Fruit fly (Drosophila melanogaster) whole organism, embryonic: Measurements from ENCODE around the gene Upf2.

Experiments
- Atf3 ChIP-seq: fragments of 200-800 bp; sonication (Bioruptor generic); optimal IDR thresholded peaks from 3 replicates; lab custom pipeline; 2016; ENCODE audit warnings: missing biosample characterization, missing genetic modification characterization
- CG10462 ChIP-seq: fragments of 200-800 bp; sonication (Bioruptor generic); optimal IDR thresholded peaks from 2 replicates; lab custom pipeline; 2016; ENCODE audit warnings: missing biosample characterization, missing genetic modification characterization
- CG11247 ChIP-seq: fragments of 200-800 bp; sonication (Bioruptor generic); IDR thresholded peaks from 2 replicates; pipeline ENCODE4 v1.3.6; 2022; ENCODE audit warnings: missing biosample characterization, missing genetic modification characterization
- CG13624 ChIP-seq: fragments of 200-800 bp; sonication (Bioruptor generic); optimal IDR thresholded peaks from 2 replicates; lab custom pipeline; 2016; ENCODE audit warnings: missing biosample characterization, missing genetic modification characterization
- CG14014 ChIP-seq: fragments of 200-800 bp; sonication (Bioruptor generic); IDR thresholded peaks from 2 replicates; pipeline ENCODE4 v1.3.6; 2022; ENCODE audit warnings: missing biosample characterization, missing genetic modification characterization
- CG15011 ChIP-seq: fragments of 200-800 bp; sonication (Bioruptor generic); optimal IDR thresholded peaks from 3 replicates; lab custom pipeline; 2018; ENCODE audit warnings: missing biosample characterization, mild to moderate bottlenecking, missing genetic modification characterization
- CG15269 ChIP-seq: fragments of 200-800 bp; sonication (Bioruptor generic); optimal IDR thresholded peaks from 2 replicates; lab custom pipeline; 2018; ENCODE audit warnings: missing biosample characterization, mild to moderate bottlenecking, missing genetic modification characterization, moderate library complexity
- CG16813 ChIP-seq: fragments of 200-800 bp; sonication (Bioruptor generic); IDR thresholded peaks from 3 replicates; pipeline ENCODE4 v1.3.6; 2022; ENCODE audit warnings: missing biosample characterization, missing genetic modification characterization; ENCODE audit not compliant: partially characterized antibody
- CG17612 ChIP-seq: fragments of 200-800 bp; sonication (Bioruptor generic); IDR thresholded peaks from 2 replicates; pipeline ENCODE4 v1.3.6; 2022; ENCODE audit warnings: missing biosample characterization, missing genetic modification characterization
- CG1792 ChIP-seq: fragments of 200-800 bp; sonication (Bioruptor generic); optimal IDR thresholded peaks from 2 replicates; lab custom pipeline; 2016; ENCODE audit warnings: missing biosample characterization, missing genetic modification characterization
- CG18476 ChIP-seq: fragments of 200-800 bp; sonication (Bioruptor generic); optimal IDR thresholded peaks from 2 replicates; lab custom pipeline; 2016; ENCODE audit warnings: missing biosample characterization, mild to moderate bottlenecking, missing genetic modification characterization
- CG18619 ChIP-seq: fragments of 200-800 bp; sonication (Bioruptor generic); optimal IDR thresholded peaks from 3 replicates; lab custom pipeline; 2017; ENCODE audit warnings: missing biosample characterization, mild to moderate bottlenecking, missing genetic modification characterization
- CG2712 ChIP-seq: fragments of 200-800 bp; optimal IDR thresholded peaks from 3 replicates; lab custom pipeline; 2019; ENCODE audit warnings: missing biosample characterization, mild to moderate bottlenecking, missing genetic modification characterization, moderate library complexity
- CG30020 ChIP-seq: fragments of 200-800 bp; optimal IDR thresholded peaks from 2 replicates; lab custom pipeline; 2019; ENCODE audit warnings: missing biosample characterization, mild to moderate bottlenecking, missing genetic modification characterization, moderate library complexity
- CG3065 ChIP-seq: fragments of 200-800 bp; sonication (Bioruptor generic); optimal IDR thresholded peaks from 2 replicates; lab custom pipeline; 2016; ENCODE audit warnings: missing biosample characterization, missing genetic modification characterization
- CG3163 ChIP-seq: fragments of 200-800 bp; sonication (Bioruptor generic); optimal IDR thresholded peaks from 3 replicates; lab custom pipeline; 2016; ENCODE audit warnings: missing biosample characterization, missing genetic modification characterization
- CG34376 ChIP-seq: fragments of 200-800 bp; sonication (Bioruptor generic); optimal IDR thresholded peaks from 2 replicates; lab custom pipeline; 2018; ENCODE audit warnings: missing biosample characterization, mild to moderate bottlenecking, missing genetic modification characterization
- CG4707 ChIP-seq: fragments of 200-800 bp; sonication (Bioruptor generic); optimal IDR thresholded peaks from 2 replicates; lab custom pipeline; 2018; ENCODE audit warnings: missing biosample characterization, mild to moderate bottlenecking, missing genetic modification characterization, moderate library complexity
- CG4730 ChIP-seq: fragments of 200-800 bp; sonication (Bioruptor generic); IDR thresholded peaks from 2 replicates; pipeline ENCODE4 v1.3.6; 2022; ENCODE audit warnings: missing biosample characterization, missing genetic modification characterization
- CG6654 ChIP-seq: fragments of 200-800 bp; sonication (Bioruptor generic); optimal IDR thresholded peaks from 2 replicates; lab custom pipeline; 2017; ENCODE audit warnings: missing biosample characterization, mild to moderate bottlenecking, missing genetic modification characterization
- CG7357 ChIP-seq: fragments of 200-800 bp; sonication (Bioruptor generic); IDR thresholded peaks from 3 replicates; pipeline ENCODE4 v1.3.6; 2022; ENCODE audit warnings: missing biosample characterization, missing genetic modification characterization
- CG7556 ChIP-seq: fragments of 200-800 bp; sonication (Bioruptor generic); optimal IDR thresholded peaks from 2 replicates; lab custom pipeline; 2017; ENCODE audit warnings: missing biosample characterization, mild to moderate bottlenecking, missing genetic modification characterization
- CG8478 ChIP-seq: fragments of >200 bp; optimal IDR thresholded peaks from 2 replicates; lab custom pipeline; 2018
- CG8765 ChIP-seq: fragments of 200-800 bp; sonication (Bioruptor generic); IDR thresholded peaks from 2 replicates; pipeline ENCODE4 v1.3.6; 2022; ENCODE audit warnings: missing biosample characterization, missing genetic modification characterization
- CG9817 ChIP-seq: fragments of 200-800 bp; sonication (Bioruptor generic); optimal IDR thresholded peaks from 2 replicates; lab custom pipeline; 2018; ENCODE audit warnings: missing biosample characterization, mild to moderate bottlenecking, missing genetic modification characterization, moderate library complexity
- Hsf ChIP-seq: fragments of 200-800 bp; sonication (Bioruptor generic); optimal IDR thresholded peaks from 3 replicates; lab custom pipeline; 2016; ENCODE audit warnings: missing biosample characterization, missing genetic modification characterization
- Lhr ChIP-seq: fragments of 200-800 bp; sonication (Bioruptor generic); optimal IDR thresholded peaks from 3 replicates; lab custom pipeline; 2017; ENCODE audit warnings: mild to moderate bottlenecking, missing biosample characterization, missing genetic modification reagents, missing genetic modification characterization
- Meics ChIP-seq: fragments of 200-800 bp; sonication (Bioruptor generic); optimal IDR thresholded peaks from 2 replicates; lab custom pipeline; 2017; ENCODE audit warnings: missing biosample characterization, mild to moderate bottlenecking, missing genetic modification characterization
- NC2α ChIP-seq: fragments of 200-800 bp; sonication (Bioruptor generic); optimal IDR thresholded peaks from 2 replicates; lab custom pipeline; 2016; ENCODE audit warnings: missing biosample characterization, missing genetic modification characterization
- Neu2 ChIP-seq: fragments of 200-800 bp; sonication (Bioruptor generic); optimal IDR thresholded peaks from 3 replicates; lab custom pipeline; 2016; ENCODE audit warnings: missing biosample characterization, missing genetic modification characterization, borderline replicate concordance
- Taf1 ChIP-seq: fragments of 200-800 bp; sonication (Bioruptor generic); IDR thresholded peaks from 2 replicates; pipeline ENCODE4 v1.3.6; 2022; ENCODE audit warnings: missing biosample characterization, missing genetic modification characterization
- aop ChIP-seq: fragments of 200-800 bp; sonication (Bioruptor generic); IDR thresholded peaks from 2 replicates; pipeline ENCODE4 v1.3.6; 2022; ENCODE audit warnings: missing biosample characterization, missing genetic modification characterization
- ara ChIP-seq: fragments of 200-800 bp; sonication (Bioruptor generic); IDR thresholded peaks from 2 replicates; pipeline ENCODE4 v1.3.6; 2022; ENCODE audit warnings: missing biosample characterization, missing genetic modification characterization
- bbx ChIP-seq: fragments of 200-800 bp; sonication (Bioruptor generic); IDR thresholded peaks from 2 replicates; pipeline ENCODE4 v1.3.6; 2022; ENCODE audit warnings: missing biosample characterization, missing genetic modification characterization; ENCODE audit not compliant: partially characterized antibody
- br ChIP-seq: fragments of >200 bp; optimal IDR thresholded peaks from 2 replicates; lab custom pipeline; 2017
- bsh ChIP-seq, 2 experiments: fragments of 200-800 bp; sonication (Bioruptor generic); optimal IDR thresholded peaks; 2 replicates each; lab custom pipeline; 2017 to 2018; ENCODE audit warnings: mild to moderate bottlenecking in 2 of 2, missing biosample characterization in 2 of 2, missing genetic modification characterization in 2 of 2, moderate library complexity in 1 of 2
- btn ChIP-seq: fragments of 200-800 bp; sonication (Bioruptor generic); optimal IDR thresholded peaks from 2 replicates; lab custom pipeline; 2016; ENCODE audit warnings: missing biosample characterization, missing genetic modification characterization
- cas ChIP-seq: fragments of 200-800 bp; sonication (Bioruptor generic); IDR thresholded peaks from 2 replicates; pipeline ENCODE4 v1.3.6; 2022; ENCODE audit warnings: missing biosample characterization, missing genetic modification characterization
- chif ChIP-seq, 2 experiments: fragments of 200-800 bp; sonication (Bioruptor generic); optimal IDR thresholded peaks; 3 replicates each; lab custom pipeline; 2016; ENCODE audit warnings: missing biosample characterization in 2 of 2, missing genetic modification characterization in 2 of 2
- dmrt11E ChIP-seq: fragments of 200-800 bp; sonication (Bioruptor generic); optimal IDR thresholded peaks from 3 replicates; lab custom pipeline; 2018; ENCODE audit warnings: missing biosample characterization, mild to moderate bottlenecking, missing genetic modification characterization, moderate library complexity
- en ChIP-seq: fragments of 200-800 bp; sonication (Bioruptor generic); optimal IDR thresholded peaks from 2 replicates; lab custom pipeline; 2016; ENCODE audit warnings: missing biosample characterization, missing genetic modification characterization
- org-1 ChIP-seq: fragments of 200-800 bp; sonication (Bioruptor generic); optimal IDR thresholded peaks from 2 replicates; lab custom pipeline; 2017; ENCODE audit warnings: missing biosample characterization, missing genetic modification characterization
- pho ChIP-seq: fragments of 200-800 bp; sonication (Bioruptor generic); optimal IDR thresholded peaks from 2 replicates; lab custom pipeline; 2016; ENCODE audit warnings: missing biosample characterization, missing genetic modification characterization
- prd ChIP-seq, 3 experiments: fragments of >200 bp in 2 of 3; fragments of 200-800 bp in 1 of 3; sonication (Bioruptor generic) in 1 of 3; optimal IDR thresholded peaks in 2 of 3; IDR thresholded peaks in 1 of 3; 2 replicates in 2 of 3; 3 replicates in 1 of 3; pipeline versions ENCODE4 v1.3.6 to Lab custom; 2017 to 2022; ENCODE audit warnings: missing biosample characterization in 1 of 3, missing genetic modification characterization in 1 of 3
- sima ChIP-seq: fragments of 200-800 bp; sonication (Bioruptor generic); optimal IDR thresholded peaks from 2 replicates; lab custom pipeline; 2016; ENCODE audit warnings: missing biosample characterization, missing genetic modification characterization
- stwl ChIP-seq: fragments of 200-800 bp; sonication (Bioruptor generic); optimal IDR thresholded peaks from 3 replicates; lab custom pipeline; 2018; ENCODE audit warnings: missing biosample characterization, mild to moderate bottlenecking, missing genetic modification characterization, moderate library complexity
- tll ChIP-seq, 2 experiments: fragments of 200-800 bp in 1 of 2; fragments of >200 bp in 1 of 2; sonication (Bioruptor generic) in 1 of 2; optimal IDR thresholded peaks; 2 replicates each; lab custom pipeline; 2017 to 2019; ENCODE audit warnings: missing biosample characterization in 2 of 2, missing genetic modification characterization in 2 of 2, mild to moderate bottlenecking in 1 of 2, moderate library complexity in 1 of 2
- unc-4 ChIP-seq: fragments of 200-800 bp; sonication (Bioruptor generic); IDR thresholded peaks from 2 replicates; pipeline ENCODE4 v1.3.6; 2022; ENCODE audit warnings: missing biosample characterization, missing genetic modification characterization; ENCODE audit not compliant: partially characterized antibody
- yki ChIP-seq: fragments of >200 bp; optimal IDR thresholded peaks from 3 replicates; lab custom pipeline; 2018
- zfh2 ChIP-seq: fragments of 200-800 bp; sonication (Bioruptor generic); optimal IDR thresholded peaks from 2 replicates; lab custom pipeline; 2016; ENCODE audit warnings: missing biosample characterization, missing genetic modification characterization

Upf2 gene

DNA sequence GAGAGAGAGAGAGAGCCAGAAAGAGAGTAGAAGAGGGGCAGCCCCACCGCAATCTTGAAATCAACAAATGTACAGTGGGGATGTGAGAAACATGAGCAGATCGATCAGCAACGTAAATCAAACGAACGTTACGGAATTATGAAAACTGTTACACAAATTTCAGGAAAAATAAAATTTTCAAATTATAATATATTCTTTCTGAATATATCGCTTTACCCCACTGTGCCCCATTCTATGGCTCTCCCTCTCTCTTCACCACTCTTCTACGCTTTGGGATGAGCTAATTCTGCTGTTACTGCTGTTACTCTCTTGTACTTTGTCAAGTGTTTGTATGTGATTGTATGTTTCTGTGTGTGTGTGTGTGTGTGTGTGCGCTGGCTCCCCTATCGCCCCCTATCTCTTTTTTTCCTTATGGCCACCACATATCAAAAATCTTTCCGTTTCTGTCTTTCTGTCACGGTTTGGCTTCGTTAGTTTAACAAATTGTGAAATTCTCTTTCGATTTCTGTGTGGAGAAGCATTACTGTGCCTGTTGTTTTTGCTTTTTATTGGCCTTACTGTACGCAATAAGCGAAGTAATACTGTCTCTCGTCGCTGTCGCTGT is 15.9 kb upstream of the Upf2 start (continued):
- no peak; the same call in 1 of the 2 replicates for TF ChIP-seq bbx (GFP tag; lab: Robert Waterston, UW)
- peak; percentile 88 to 90 for TF ChIP-seq chif (GFP tag; optimal IDR thresholded peaks at IDR 0.05; lab: Kevin White, UChicago)
- TF ChIP-seq CG18476 (GFP tag; lab: Kevin White, UChicago), result peak; percentile 94
- TF ChIP-seq CG3163 (GFP tag; lab: Kevin White, UChicago), result peak; percentile 65
- peak; percentile 97 for TF ChIP-seq CG2712 (tag; lab: Kevin White, UChicago)
- TF ChIP-seq CG6654 (GFP tag; lab: Kevin White, UChicago), result peak; percentile 89
- peak; percentile 97 for TF ChIP-seq CG15269
- TF ChIP-seq CG4730, result peak; percentile 97
- TF ChIP-seq bsh (GFP tag; optimal IDR thresholded peaks at IDR 0.05; lab: Kevin White, UChicago), result peak; percentile 91 to 97
- peak; percentile 25 for TF ChIP-seq stwl (tag; lab: Kevin White, UChicago)
- peak; percentile 84 for TF ChIP-seq btn
- TF ChIP-seq zfh2 (GFP tag; lab: Kevin White, UChicago), result peak; percentile 87
- peak; percentile 94 for TF ChIP-seq CG15011
- TF ChIP-seq org-1 (GFP tag; lab: Kevin White, UChicago), result peak; percentile 94
- TF ChIP-seq ara (GFP tag; lab: Robert Waterston, UW), result peak; percentile 98
- TF ChIP-seq Lhr (GFP tag; lab: Kevin White, UChicago), result peak; percentile 78
- no peak for TF ChIP-seq CG8478 (lab: Kevin White, UChicago)
- peak; percentile 93 for TF ChIP-seq CG10462
- peak; percentile 95 for TF ChIP-seq cas (GFP tag; lab: Robert Waterston, UW)
- TF ChIP-seq CG9817 (tag; lab: Kevin White, UChicago), result peak; percentile 90
- peak; percentile 5 for TF ChIP-seq yki (lab: Kevin White, UChicago)
- TF ChIP-seq Taf1 (GFP tag; lab: Robert Waterston, UW), result peak; percentile 98
- peak; percentile 80 for TF ChIP-seq CG13624 (GFP tag; lab: Kevin White, UChicago)
- TF ChIP-seq CG3065 (GFP tag; lab: Kevin White, UChicago), result peak; percentile 87
- peak; percentile 65 for TF ChIP-seq NC2α (GFP tag; lab: Kevin White, UChicago)
- peak; percentile 98 for TF ChIP-seq CG4707
- peak; percentile 83 for TF ChIP-seq CG1792 (GFP tag; lab: Kevin White, UChicago)
- peak; percentile 98 for TF ChIP-seq CG14014 (GFP tag; lab: Robert Waterston, UW)
- no peak for TF ChIP-seq tll (GFP tag; optimal IDR thresholded peaks at IDR 0.05; lab: Kevin White, UChicago)
- peak; percentile 94 for TF ChIP-seq Hsf (GFP tag; lab: Kevin White, UChicago)
- TF ChIP-seq dmrt11E, result peak; percentile 88
- TF ChIP-seq br (lab: Kevin White, UChicago), result no peak
- TF ChIP-seq CG7357 (GFP tag; lab: Robert Waterston, UW), result peak; percentile 92
- peak; percentile 81 for TF ChIP-seq Atf3
- TF ChIP-seq CG7556 (GFP tag; lab: Kevin White, UChicago), result peak; percentile 97
- TF ChIP-seq CG18619 (GFP tag; lab: Kevin White, UChicago), result peak; percentile 96
- peak; percentile 95 for TF ChIP-seq CG34376
- peak; percentile 96 for TF ChIP-seq CG17612
- TF ChIP-seq CG8765, result peak; percentile 91
- TF ChIP-seq CG11247 (GFP tag; lab: Robert Waterston, UW), result peak; percentile 99
- TF ChIP-seq en (GFP tag; lab: Kevin White, UChicago), result peak; percentile 76
- 0 out of 2 replicates have a peak, but pooled peaks have one; percentile 24 for TF ChIP-seq unc-4 (GFP tag; lab: Robert Waterston, UW)
- TF ChIP-seq CG16813 (GFP tag; lab: Robert Waterston, UW), result no peak
- peak; percentile 94 for TF ChIP-seq aop (GFP tag; lab: Robert Waterston, UW)
- peak; percentile 57 for TF ChIP-seq CG30020 (tag; lab: Kevin White, UChicago)
- TF ChIP-seq Neu2 (GFP tag; lab: Kevin White, UChicago), result no peak
- TF ChIP-seq sima, result peak; percentile 59
- TF ChIP-seq pho (GFP tag; lab: Kevin White, UChicago), result peak; percentile 90
- TF ChIP-seq Meics (GFP tag; lab: Kevin White, UChicago), result peak; percentile 98
- no peak for TF ChIP-seq prd (optimal IDR thresholded peaks at IDR 0.05; lab: Kevin White, UChicago)
- peak; percentile 98 for TF ChIP-seq prd (GFP tag; IDR thresholded peaks at IDR 0.05; lab: Robert Waterston, UW)
